Worm (Caenorhabditis elegans) whole organism, L4 larva: Measurements from ENCODE around the gene sms-3.

Experiments used
- F44E2.7 ChIP-seq: fragments of 200-800 bp; sonication (Bioruptor generic); IDR thresholded peaks from 2 replicates; pipeline ENCODE4 v2.1.2; 2022; ENCODE audit warnings: missing genetic modification characterization, missing compliant biosample characterization
- R02D3.7 ChIP-seq: fragments of 150-350 bp; sonication (generic microtip); optimal IDR thresholded peaks from 3 replicates; lab custom pipeline; 2014; ENCODE audit warnings: missing biosample characterization, missing genetic modification characterization
- ZK337.2 ChIP-seq: fragments of 200-800 bp; sonication (Bioruptor generic); IDR thresholded peaks from 2 replicates; pipeline ENCODE4 v1.3.6; 2022; ENCODE audit warnings: missing genetic modification reagents, missing genetic modification characterization, missing compliant biosample characterization
- ZK546.5 ChIP-seq, 2 experiments: sonication (generic microtip); optimal IDR thresholded peaks; 2 replicates each; lab custom pipeline; 2017; ENCODE audit warnings: missing biosample characterization in 2 of 2, missing genetic modification characterization in 2 of 2
- aha-1 ChIP-seq: fragments of 150-350 bp; peaks from one replicate; lab custom pipeline; 2014; ENCODE audit warnings: missing biosample characterization, missing genetic modification characterization
- ama-1 ChIP-seq: fragments of 150-350 bp; optimal IDR thresholded peaks from 2 replicates; lab custom pipeline; 2014; ENCODE audit warnings: inconsistent platforms, mixed read lengths
- ceh-20 ChIP-seq: fragments of 200-800 bp; sonication (Bioruptor generic); IDR thresholded peaks from 2 replicates; pipeline ENCODE4 v1.3.6; 2022; ENCODE audit warnings: missing genetic modification reagents, missing genetic modification characterization, missing compliant biosample characterization
- ceh-28 ChIP-seq: fragments of 150-350 bp; optimal IDR thresholded peaks from 2 replicates; lab custom pipeline; 2014; ENCODE audit warnings: missing biosample characterization, missing genetic modification reagents, missing genetic modification characterization
- daf-12 ChIP-seq: fragments of 150-350 bp; optimal IDR thresholded peaks from 2 replicates; lab custom pipeline; 2014; ENCODE audit warnings: missing biosample characterization, missing genetic modification reagents, missing genetic modification characterization
- dmd-9 ChIP-seq: fragments of 200-800 bp; sonication (Bioruptor generic); IDR thresholded peaks from 2 replicates; pipeline ENCODE4 v1.3.6; 2022; ENCODE audit warnings: missing genetic modification reagents, missing genetic modification characterization, missing compliant biosample characterization
- hif-1 ChIP-seq, 2 experiments: sonication (generic microtip); optimal IDR thresholded peaks; 2 replicates each; lab custom pipeline; 2016 to 2017; ENCODE audit warnings: missing compliant biosample characterization in 2 of 2, missing genetic modification characterization in 2 of 2, missing genetic modification reagents in 2 of 2, missing genotype in 2 of 2, mild to moderate bottlenecking in 1 of 2
- lin-39 ChIP-seq: fragments of 150-350 bp; optimal IDR thresholded peaks from 2 replicates; lab custom pipeline; 2014; ENCODE audit warnings: missing biosample characterization, missing genetic modification reagents, missing genetic modification characterization
- lsy-2 ChIP-seq, 2 experiments: fragments of 150-350 bp in 1 of 2; sonication (generic microtip) in 1 of 2; optimal IDR thresholded peaks; 2 replicates each; lab custom pipeline; 2014 to 2017; ENCODE audit warnings: missing biosample characterization in 2 of 2, missing genetic modification characterization in 2 of 2
- madf-9 ChIP-seq: fragments of 200-800 bp; sonication (Bioruptor generic); conservative IDR thresholded peaks from 2 replicates; pipeline ENCODE4 v1.3.6; 2022; ENCODE audit warnings: missing genetic modification reagents, missing genetic modification characterization, missing compliant biosample characterization
- mes-2 ChIP-seq: sonication (generic microtip); optimal IDR thresholded peaks from 2 replicates; lab custom pipeline; 2016; ENCODE audit warnings: missing genotype, mild to moderate bottlenecking, missing genetic modification characterization, missing compliant biosample characterization; ENCODE audit not compliant: poor library complexity, severe bottlenecking
- mxl-2 ChIP-seq: fragments of 200-800 bp; sonication (Bioruptor generic); conservative IDR thresholded peaks from 2 replicates; pipeline ENCODE4 v1.3.6; 2022; ENCODE audit warnings: missing genetic modification reagents, missing genetic modification characterization, missing compliant biosample characterization
- nhr-111 ChIP-seq: fragments of 200-800 bp; sonication (Bioruptor generic); optimal IDR thresholded peaks from 2 replicates; lab custom pipeline; 2018; ENCODE audit warnings: mild to moderate bottlenecking, missing genetic modification characterization, missing compliant biosample characterization
- nhr-25 ChIP-seq: sonication (generic microtip); optimal IDR thresholded peaks from 2 replicates; lab custom pipeline; 2017; ENCODE audit warnings: missing genetic modification characterization, mild to moderate bottlenecking, missing compliant biosample characterization, antibody characterized with exemption, moderate library complexity, borderline replicate concordance; ENCODE audit not compliant: insufficient read depth
- nhr-42 ChIP-seq: fragments of 200-800 bp; sonication (Bioruptor generic); IDR thresholded peaks from 2 replicates; pipeline ENCODE4 v1.3.6; 2022; ENCODE audit warnings: missing genetic modification characterization, missing compliant biosample characterization
- nhr-77 ChIP-seq: fragments of 150-350 bp; optimal IDR thresholded peaks from 2 replicates; lab custom pipeline; 2014; ENCODE audit warnings: missing biosample characterization, missing genetic modification characterization
- php-3 ChIP-seq: fragments of 200-800 bp; sonication (Bioruptor generic); IDR thresholded peaks from 2 replicates; pipeline ENCODE4 v1.3.6; 2022; ENCODE audit warnings: missing genetic modification reagents, missing genetic modification characterization, missing compliant biosample characterization
- saeg-2 ChIP-seq: fragments of 200-800 bp; sonication (Bioruptor generic); IDR thresholded peaks from 2 replicates; pipeline ENCODE4 v1.3.6; 2022; ENCODE audit warnings: missing genetic modification reagents, missing genetic modification characterization, missing compliant biosample characterization
- set-16 ChIP-seq: fragments of 200-800 bp; sonication (Bioruptor generic); IDR thresholded peaks from 2 replicates; pipeline ENCODE4 v1.3.6; 2022; ENCODE audit warnings: missing genetic modification reagents, missing genetic modification characterization, missing compliant biosample characterization
- unc-130 ChIP-seq: sonication (generic microtip); optimal IDR thresholded peaks from 2 replicates; lab custom pipeline; 2016; ENCODE audit warnings: missing genetic modification reagents, missing genetic modification characterization, missing compliant biosample characterization
- vab-7 ChIP-seq: fragments of 200-800 bp; sonication (Bioruptor generic); IDR thresholded peaks from 2 replicates; pipeline ENCODE4 v1.3.6; 2022; ENCODE audit warnings: missing genetic modification reagents, missing genetic modification characterization, missing compliant biosample characterization
- zfp-2 ChIP-seq: sonication (generic microtip); optimal IDR thresholded peaks from 2 replicates; lab custom pipeline; 2016; ENCODE audit warnings: mild to moderate bottlenecking, missing genetic modification characterization, missing compliant biosample characterization
- zfp-3 ChIP-seq: fragments of 200-800 bp; sonication (Bioruptor generic); conservative IDR thresholded peaks from 2 replicates; pipeline ENCODE4 v1.3.6; 2022; ENCODE audit warnings: missing genetic modification reagents, missing genetic modification characterization, missing compliant biosample characterization
- ztf-11 ChIP-seq: fragments of 150-350 bp; optimal IDR thresholded peaks from 2 replicates; lab custom pipeline; 2014; ENCODE audit warnings: missing biosample characterization, missing genetic modification characterization
- ztf-7 ChIP-seq: fragments of 150-350 bp; optimal IDR thresholded peaks from 2 replicates; lab custom pipeline; 2014; ENCODE audit warnings: missing biosample characterization, missing genetic modification characterization

The sms-3 gene

DNA sequence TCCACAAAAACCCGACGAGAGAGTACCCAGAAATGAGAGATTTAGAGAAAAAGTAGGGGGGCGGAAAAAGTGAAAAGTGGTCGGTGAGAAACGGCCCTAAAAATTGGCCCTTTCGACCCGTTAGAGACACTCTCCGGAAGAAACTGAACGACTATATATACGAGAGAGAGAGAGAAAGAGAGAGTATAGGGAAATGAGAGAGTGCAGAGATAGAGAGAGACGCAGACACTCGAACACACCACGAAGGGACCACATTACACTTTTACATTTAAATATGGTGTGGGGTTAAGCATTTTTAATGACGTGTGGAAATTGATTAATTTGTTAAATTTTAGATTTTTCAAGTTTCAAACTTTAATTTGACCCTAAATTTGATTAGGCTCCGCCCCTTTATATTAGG is 9.3 kb downstream of the sms-3 start (continued):
- TF ChIP-seq zfp-2 (no peak), dmd-9 (GFP tag; lab: Robert Waterston, UW) (no peak), mes-2 (no peak), nhr-25 (tag; lab: Kevin White, UChicago) (no peak), saeg-2 (no peak), zfp-3 (GFP tag; lab: Robert Waterston, UW) (no peak), unc-130 (GFP tag; lab: Kevin White, UChicago) (no peak)
- TF ChIP-seq, all 104 proteins: peak for 7

DNA sequence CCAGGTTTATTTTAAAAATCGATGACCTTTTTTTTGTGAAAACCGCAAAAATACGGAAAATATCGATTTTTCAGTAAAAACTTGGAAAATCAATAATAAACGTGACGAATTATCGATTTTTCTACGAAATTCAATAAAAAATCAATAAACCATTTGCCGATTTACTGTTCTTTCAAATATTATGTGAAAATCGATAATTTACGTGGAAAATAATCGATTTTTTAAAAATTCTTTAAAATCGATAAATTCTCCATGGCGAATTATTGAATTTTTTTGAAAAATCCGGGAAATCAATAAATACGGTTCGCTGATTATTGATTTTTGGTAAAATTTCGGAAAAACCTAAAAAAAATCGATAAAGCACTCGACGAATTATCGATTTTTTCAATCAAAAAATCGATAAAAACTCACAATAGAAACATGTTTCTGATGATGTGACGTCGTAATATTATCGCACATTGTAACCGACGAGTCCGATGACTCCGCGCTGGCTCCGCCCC is 16.7 kb downstream of the sms-3 start:
- TF ChIP-seq mxl-2 (no peak), ceh-28 (tag; lab: Kevin White, UChicago) (peak; percentile 91), lin-39 (tag; lab: Kevin White, UChicago) (no peak), aha-1 (tag; lab: Kevin White, UChicago) (peak; percentile 74), saeg-2 (no peak)

- TF ChIP-seq nhr-111 (GFP tag; lab: Kevin White, UChicago) (no peak), ceh-28 (tag; lab: Kevin White, UChicago) (peak; percentile 97)
Observed at ce11 chrIII:1583529-1583928, 17.4 kb downstream of the sms-3 start.

DNA sequence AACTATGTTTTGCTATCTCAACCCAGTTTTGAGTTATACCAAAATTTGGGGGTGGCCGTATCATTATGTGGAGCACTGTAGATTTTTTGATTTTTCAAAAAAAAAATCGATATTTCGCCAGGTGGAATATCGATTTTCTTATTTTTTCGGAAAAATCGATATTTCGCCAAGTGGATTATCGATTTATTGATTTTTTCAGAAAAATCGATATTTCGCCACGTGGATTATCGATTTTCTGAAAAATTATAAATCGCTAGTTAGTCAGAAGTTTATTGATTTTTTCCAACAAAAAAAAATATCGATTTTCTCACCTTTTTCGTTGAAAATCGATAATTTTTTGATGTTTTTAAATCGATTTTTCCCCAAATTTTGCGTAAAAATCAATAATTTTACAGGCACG is 20.8 kb downstream of the sms-3 start:
- TF ChIP-seq hif-1 (tag; optimal IDR thresholded peaks at IDR 0.05; lab: Kevin White, UChicago) (no peak), madf-9 (no peak), vab-7 (GFP tag; lab: Robert Waterston, UW) (no peak), lsy-2 (tag; optimal IDR thresholded peaks at IDR 0.05; lab: Kevin White, UChicago) (no peak), php-3 (no peak), ceh-28 (tag; lab: Kevin White, UChicago) (peak; percentile 100), ZK337.2 (GFP tag; lab: Robert Waterston, UW) (no peak), ztf-11 (tag; lab: Kevin White, UChicago) (no peak), R02D3.7 (tag; lab: Kevin White, UChicago) (no peak)

- TF ChIP-seq F44E2.7 (GFP tag; lab: Robert Waterston, UW) (no peak), set-16 (GFP tag; lab: Robert Waterston, UW) (peak; percentile 50)
- TF ChIP-seq, all 104 proteins: peak for 1
Observed at ce11 chrIII:1579001-1579400, 21.9 kb downstream of the sms-3 start.

DNA sequence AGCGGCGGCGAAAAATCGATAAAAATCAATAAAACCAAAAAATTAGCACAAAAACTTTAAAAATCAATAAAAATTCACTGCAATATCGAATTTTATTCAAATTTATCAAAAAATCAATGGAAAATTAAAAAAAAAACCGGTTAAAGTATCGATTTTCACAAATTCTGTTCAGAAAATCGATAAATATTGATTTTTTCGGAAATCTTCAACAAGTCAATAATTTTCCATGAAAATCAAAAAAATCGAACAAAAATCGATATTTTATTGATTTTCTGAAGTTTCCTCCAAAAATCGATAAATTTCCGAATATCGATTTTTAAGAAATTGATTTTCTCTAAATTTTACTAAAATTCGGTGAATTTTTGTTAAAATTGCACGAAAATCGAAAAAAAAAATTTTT is 22.4 kb downstream of the sms-3 start:
- TF ChIP-seq ztf-7 (tag; lab: Kevin White, UChicago): no peak
- peak; percentile 92 for TF ChIP-seq ceh-28 (tag; lab: Kevin White, UChicago)

DNA sequence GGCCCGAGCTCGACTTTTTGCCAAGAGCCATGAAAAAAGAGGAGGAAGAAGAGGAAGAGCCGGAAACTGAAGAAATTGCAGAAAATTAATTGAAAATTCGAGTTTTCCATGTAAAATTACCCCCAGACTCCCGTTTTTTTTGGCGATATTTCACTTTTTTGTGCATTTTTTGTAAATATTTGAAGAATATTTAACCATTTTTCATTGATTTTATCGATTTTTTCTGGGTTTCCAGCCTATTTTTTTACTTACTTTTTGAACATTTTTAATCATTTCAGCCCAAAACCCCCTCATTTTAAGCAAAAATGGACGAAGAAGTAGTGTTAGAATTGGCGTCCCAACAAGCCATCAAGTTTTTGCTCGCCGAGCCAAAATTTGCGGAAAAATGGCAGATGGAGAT is 24.5 kb downstream of the sms-3 start, which contains the start of gene Y22D7AL.7:
Gene Y22D7AL.7, plus strand, starts transcription at position 301 of the 400 bp plus-strand sequence.
- no peak for TF ChIP-seq ceh-20 (GFP tag; lab: Robert Waterston, UW)
- TF ChIP-seq ama-1 (lab: Kevin White, UChicago): no peak
- no peak for TF ChIP-seq lin-39 (tag; lab: Kevin White, UChicago)
- no peak for TF ChIP-seq nhr-42 (GFP tag; lab: Robert Waterston, UW)
- TF ChIP-seq ZK337.2 (GFP tag; lab: Robert Waterston, UW): no peak
- TF ChIP-seq nhr-77 (tag; lab: Kevin White, UChicago): no peak
- no peak for TF ChIP-seq madf-9
- TF ChIP-seq mes-2: no peak
- no peak for TF ChIP-seq ZK546.5 (tag; optimal IDR thresholded peaks at IDR 0.05; lab: Kevin White, UChicago)
- no peak for TF ChIP-seq daf-12 (tag; lab: Kevin White, UChicago)
